Worm (Caenorhabditis elegans): Measurements from ENCODE around the gene Y45F10B.3.

DNA sequence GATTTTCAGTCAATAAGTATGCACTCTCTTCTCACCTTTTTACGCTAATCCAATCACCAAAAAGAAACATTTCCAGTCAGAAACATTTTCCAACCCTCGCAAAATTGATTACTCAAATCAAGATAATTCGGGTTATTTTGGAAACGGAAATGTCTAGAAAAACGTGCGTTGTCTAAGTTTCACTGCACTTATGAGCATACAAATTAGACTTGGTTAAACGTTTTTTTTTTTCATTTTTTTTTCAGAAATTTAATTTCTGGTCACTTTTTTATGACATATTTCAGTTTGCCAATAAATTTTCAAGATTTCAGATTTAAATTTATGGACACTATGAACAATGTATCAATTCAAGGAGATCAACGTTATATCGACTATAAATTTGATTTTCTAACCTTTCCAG lies 10.5 kb upstream of the Y45F10B.3 start, which contains the start of gene sru-12:
- no peak for TF ChIP-seq skn-1 (tag; optimal IDR thresholded peaks at IDR 0.05)
- TF ChIP-seq mep-1 (tag; optimal IDR thresholded peaks at IDR 0.05): no peak
- no peak for TF ChIP-seq F10B5.3 (tag; optimal IDR thresholded peaks at IDR 0.05)
- TF ChIP-seq fos-1 (tag; optimal IDR thresholded peaks at IDR 0.05): no peak
- no peak for TF ChIP-seq unc-62 (GFP tag; optimal IDR thresholded peaks at IDR 0.05 in 1 of 2)
- no peak for TF ChIP-seq unc-62 (tag; optimal IDR thresholded peaks at IDR 0.05)
- no peak for TF ChIP-seq hlh-30 (tag; optimal IDR thresholded peaks at IDR 0.05; ENCODE audit: insufficient read depth)
- no peak for TF ChIP-seq ztf-11 (tag; optimal IDR thresholded peaks at IDR 0.05)
- no peak for TF ChIP-seq zag-1 (tag; optimal IDR thresholded peaks at IDR 0.05)
- TF ChIP-seq gei-8 (GFP tag; optimal IDR thresholded peaks at IDR 0.05): no peak

Measured in whole organism, L4 larva.